Fruit fly (Drosophila melanogaster) Kc167 (cell line): Measurements from ENCODE around the gene CG2818.

Experiments
- Sin3A ChIP-seq: fragments of >200 bp; optimal IDR thresholded peaks from 2 replicates; lab custom pipeline; 2018; ENCODE audit warnings: missing external identifiers
- h ChIP-seq: fragments of >200 bp; optimal IDR thresholded peaks from 3 replicates; lab custom pipeline; 2018; ENCODE audit warnings: missing external identifiers
- insv ChIP-seq: fragments of >200 bp; optimal IDR thresholded peaks from 3 replicates; lab custom pipeline; 2018; ENCODE audit warnings: missing external identifiers
- psq ChIP-seq: fragments of >200 bp; optimal IDR thresholded peaks from 2 replicates; lab custom pipeline; 2017; ENCODE audit warnings: missing external identifiers
- ttk ChIP-seq: sonication (Bioruptor generic); optimal IDR thresholded peaks from 2 replicates; lab custom pipeline; 2017; ENCODE audit warnings: missing external identifiers

dm6 chr2L:3696438-3696837 lies 16.7 kb upstream of the CG2818 start, which contains the start of gene IM33:
- no peak for TF ChIP-seq Sin3A (lab: Kevin White, UChicago)
- TF ChIP-seq insv (lab: Kevin White, UChicago), result no peak
- no peak for TF ChIP-seq h
- TF ChIP-seq psq (lab: Kevin White, UChicago), result no peak
- no peak for TF ChIP-seq ttk (lab: Kevin White, UChicago)
